Fruit fly (Drosophila melanogaster) whole organism, pupa: ENCODE measurements around the gene Sgs1.

Experiments used
- CG12605 ChIP-seq: fragments of 200-800 bp; sonication (Bioruptor generic); IDR thresholded peaks from 2 replicates; pipeline ENCODE4 v1.3.6; 2022; ENCODE audit warnings: missing biosample characterization, missing genetic modification characterization
- CG14655 ChIP-seq: fragments of 200-800 bp; sonication (Bioruptor generic); optimal IDR thresholded peaks from 3 replicates; lab custom pipeline; 2017; ENCODE audit warnings: mild to moderate bottlenecking, missing biosample characterization, missing genetic modification reagents, missing genetic modification characterization
- Pif1B ChIP-seq: fragments of 200-800 bp; sonication (Bioruptor generic); optimal IDR thresholded peaks from 3 replicates; lab custom pipeline; 2016; ENCODE audit warnings: missing biosample characterization, missing genetic modification characterization
- rn ChIP-seq: fragments of 200-800 bp; sonication (Bioruptor generic); IDR thresholded peaks from 2 replicates; pipeline ENCODE4 v1.3.6; 2022; ENCODE audit warnings: missing biosample characterization, missing genetic modification characterization

DNA sequence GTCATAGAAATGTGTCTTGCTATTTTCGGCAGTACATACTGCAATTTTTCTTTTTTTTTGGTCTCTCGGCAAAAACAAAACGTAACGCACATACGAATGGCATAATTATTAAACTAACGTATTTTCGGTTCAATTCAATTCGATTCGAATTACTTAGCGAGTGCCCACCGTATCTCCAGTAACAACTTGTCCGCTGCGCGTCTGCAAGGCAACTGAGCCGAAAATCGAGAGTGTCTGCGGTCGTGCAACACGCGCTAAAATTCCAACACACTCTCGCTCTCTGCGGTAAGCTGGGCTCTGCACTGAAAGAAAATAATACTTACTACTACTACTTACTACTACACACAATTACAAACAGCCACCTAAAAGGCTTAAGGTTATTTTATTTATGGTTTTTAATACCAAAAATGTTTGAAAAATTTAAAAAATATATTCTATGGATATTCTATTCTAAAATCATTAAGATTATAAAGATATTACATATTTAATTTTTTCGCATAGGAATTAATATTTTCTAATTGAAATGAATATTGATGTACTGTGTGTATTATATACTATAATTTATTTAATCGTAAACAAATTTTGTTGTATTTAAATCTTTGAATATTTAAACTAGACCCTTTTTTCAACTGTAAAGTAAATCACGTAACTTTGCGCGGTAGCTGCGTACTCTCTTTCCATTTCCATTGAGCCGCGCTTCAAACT is 30.5 kb upstream of the Sgs1 start, which contains the start of gene snsl:
- TF ChIP-seq CG14655 (GFP tag; lab: Kevin White, UChicago) (peak; percentile 55), Pif1B (peak; percentile 33), rn (no peak), CG12605 (GFP tag; lab: Robert Waterston, UW) (no peak)
